Worm (Caenorhabditis elegans): ENCODE data around the gene F56C3.1.

F56C3.1 gene

DNA sequence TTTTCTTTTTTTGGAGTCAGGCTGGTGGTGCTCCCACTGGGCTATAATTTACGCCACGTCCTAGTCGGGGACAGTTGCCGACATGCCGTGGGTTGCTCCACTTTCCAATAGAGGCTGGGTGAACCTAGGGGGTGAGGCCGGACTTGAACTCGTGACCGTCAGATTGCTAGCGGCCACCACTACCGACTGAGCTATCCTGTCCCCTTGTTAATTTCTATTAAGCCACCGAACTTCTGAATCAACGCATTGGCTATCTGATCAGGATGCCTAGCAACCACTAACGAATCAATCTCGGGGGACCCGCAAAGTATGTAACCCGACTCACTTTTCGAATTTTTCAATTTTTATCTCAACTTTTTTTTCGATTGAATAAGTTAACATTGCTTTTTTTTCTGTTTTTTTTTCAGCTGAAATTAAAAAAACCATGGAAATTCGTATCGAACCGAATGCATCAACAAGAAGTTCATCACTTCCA is at the start of gene F56C3.1:
F56C3.1 (plus strand) TSS at position 425 of the 475 bp plus-strand sequence.
- no peak for TF ChIP-seq mab-5 (tag; optimal IDR thresholded peaks at IDR 0.05)
- no peak for TF ChIP-seq nhr-10 (tag; optimal IDR thresholded peaks at IDR 0.05)
- no peak for TF ChIP-seq nhr-129 (tag; optimal IDR thresholded peaks at IDR 0.05)
- no peak for TF ChIP-seq ztf-4 (tag; optimal IDR thresholded peaks at IDR 0.05)
- TF ChIP-seq snpc-4 (tag; optimal IDR thresholded peaks at IDR 0.05) = no peak
- no peak for TF ChIP-seq dmd-4 (tag; optimal IDR thresholded peaks at IDR 0.05)
- no peak for TF ChIP-seq lin-13 (GFP tag; optimal IDR thresholded peaks at IDR 0.05)
- no peak for TF ChIP-seq gmeb-1 (tag; optimal IDR thresholded peaks at IDR 0.05)
- TF ChIP-seq nhr-25 (tag; optimal IDR thresholded peaks at IDR 0.05) = no peak
- TF ChIP-seq ceh-16 (tag; optimal IDR thresholded peaks at IDR 0.05) = no peak
- TF ChIP-seq nhr-12 (tag; optimal IDR thresholded peaks at IDR 0.05) = no peak
- no peak for TF ChIP-seq mbf-1 (tag; optimal IDR thresholded peaks at IDR 0.05)
- no peak for TF ChIP-seq zag-1 (tag; optimal IDR thresholded peaks at IDR 0.05)
- no peak for TF ChIP-seq sma-3 (GFP tag; optimal IDR thresholded peaks at IDR 0.05)

DNA sequence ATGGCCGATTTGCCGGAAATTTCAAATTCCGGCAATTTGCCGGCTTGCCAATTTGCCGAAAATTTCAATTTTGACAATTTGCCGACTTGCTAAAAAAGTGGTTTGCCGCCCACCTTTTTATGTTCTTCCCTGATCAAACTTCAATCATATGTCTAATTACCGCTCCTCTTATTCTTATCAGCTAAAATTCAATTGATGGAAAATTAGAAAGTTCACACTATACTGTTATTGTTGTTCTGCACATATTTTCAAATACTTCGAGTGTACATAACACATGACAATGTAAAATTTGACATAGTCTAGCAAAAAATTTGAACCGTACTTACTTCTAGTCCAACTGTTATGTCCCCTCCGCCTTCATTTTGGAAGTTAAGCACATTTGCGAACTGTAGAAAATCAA is 49.3 kb upstream of the F56C3.1 start:
- TF ChIP-seq ztf-1 (GFP tag; conservative IDR thresholded peaks at IDR 0.05) (no peak), zag-1 (tag; optimal IDR thresholded peaks at IDR 0.05) (no peak), skn-1 (tag; optimal IDR thresholded peaks at IDR 0.05) (no peak), ceh-82 (tag; optimal IDR thresholded peaks at IDR 0.05) (no peak), sma-3 (GFP tag; optimal IDR thresholded peaks at IDR 0.05) (no peak), lsy-2 (tag; optimal IDR thresholded peaks at IDR 0.05) (no peak), mdl-1 (tag; optimal IDR thresholded peaks at IDR 0.05) (no peak), elt-3 (tag; optimal IDR thresholded peaks at IDR 0.05) (no peak), blmp-1 (tag; optimal IDR thresholded peaks at IDR 0.05; ENCODE audit: insufficient read depth) (no peak), lin-13 (GFP tag; optimal IDR thresholded peaks at IDR 0.05) (no peak), egl-27 (tag; optimal IDR thresholded peaks at IDR 0.05) (no peak), nhr-10 (tag; optimal IDR thresholded peaks at IDR 0.05) (no peak), sem-4 (tag; optimal IDR thresholded peaks at IDR 0.05) (no peak), nhr-237 (tag; optimal IDR thresholded peaks at IDR 0.05) (no peak), nhr-12 (tag; optimal IDR thresholded peaks at IDR 0.05) (no peak), C34F6.9 (tag; optimal IDR thresholded peaks at IDR 0.05) (no peak), lin-39 (tag; optimal IDR thresholded peaks at IDR 0.05) (no peak), ZK546.5 (tag; optimal IDR thresholded peaks at IDR 0.05) (no peak), nhr-21 (tag; optimal IDR thresholded peaks at IDR 0.05) (no peak), fos-1 (tag; optimal IDR thresholded peaks at IDR 0.05) (no peak)

DNA sequence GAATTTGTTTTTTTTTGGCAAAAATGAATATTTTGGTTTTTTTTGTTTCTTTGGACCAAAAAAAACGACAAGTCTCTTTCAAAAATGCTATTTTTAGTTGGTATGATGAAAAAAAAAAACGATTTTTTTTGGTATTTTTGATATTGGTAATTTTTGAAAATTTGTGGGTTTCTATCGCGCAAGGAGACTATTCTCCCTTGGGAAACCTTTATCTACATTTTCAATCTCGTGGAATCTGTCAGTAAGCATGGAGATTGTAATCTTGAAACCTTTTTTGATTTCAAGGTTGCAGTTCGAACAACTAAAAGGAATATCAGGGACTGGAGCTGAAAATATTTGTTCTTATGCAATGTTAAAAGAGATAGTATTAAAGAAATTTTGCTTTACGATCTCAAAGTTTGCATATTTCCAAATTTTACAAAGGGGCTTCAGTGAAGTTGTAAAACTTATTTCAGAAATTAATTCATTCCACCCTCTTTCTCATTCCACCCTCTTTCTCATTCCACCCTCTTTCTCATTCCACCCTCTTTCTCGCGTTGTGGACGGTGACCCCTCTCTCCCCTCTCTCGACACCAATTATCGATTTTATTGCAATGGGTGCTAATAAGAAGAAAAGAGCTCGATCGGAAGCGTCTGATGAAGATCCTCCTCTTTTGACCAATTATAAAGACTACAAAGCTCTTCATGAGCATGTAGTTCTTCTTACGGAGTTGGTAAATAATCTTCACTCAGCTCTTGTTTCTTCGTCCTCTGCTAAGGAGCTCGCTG is 48.0 kb upstream of the F56C3.1 start:
- TF ChIP-seq lin-13 (GFP tag; optimal IDR thresholded peaks at IDR 0.05) = peak; percentile 17
- TF ChIP-seq zag-1 (tag; optimal IDR thresholded peaks at IDR 0.05) = no peak
- TF ChIP-seq ztf-11 (tag; optimal IDR thresholded peaks at IDR 0.05) = no peak
- peak; percentile 22 to 37 for TF ChIP-seq lsy-2 (tag; optimal IDR thresholded peaks at IDR 0.05)
- peak; percentile 27 for TF ChIP-seq gmeb-1 (tag; optimal IDR thresholded peaks at IDR 0.05)
- no peak for TF ChIP-seq sem-4 (tag; optimal IDR thresholded peaks at IDR 0.05)
- TF ChIP-seq unc-55 (GFP tag; optimal IDR thresholded peaks at IDR 0.05) = peak; percentile 15
- peak; percentile 29 for TF ChIP-seq nhr-25 (tag; optimal IDR thresholded peaks at IDR 0.05)
- no peak for TF ChIP-seq fos-1 (tag; optimal IDR thresholded peaks at IDR 0.05)
- TF ChIP-seq nhr-129 (tag; optimal IDR thresholded peaks at IDR 0.05) = peak; percentile 17
- TF ChIP-seq sma-3 (GFP tag; optimal IDR thresholded peaks at IDR 0.05) = peak; percentile 13
- TF ChIP-seq F13H6.1 (tag; optimal IDR thresholded peaks at IDR 0.05) = peak; percentile 21
- no peak for TF ChIP-seq Y55F3AM.14 (GFP tag; optimal IDR thresholded peaks at IDR 0.05)
- TF ChIP-seq crh-2 (tag; optimal IDR thresholded peaks at IDR 0.05) = peak; percentile 46
- TF ChIP-seq C34F6.9 (tag; optimal IDR thresholded peaks at IDR 0.05) = peak; percentile 38

DNA sequence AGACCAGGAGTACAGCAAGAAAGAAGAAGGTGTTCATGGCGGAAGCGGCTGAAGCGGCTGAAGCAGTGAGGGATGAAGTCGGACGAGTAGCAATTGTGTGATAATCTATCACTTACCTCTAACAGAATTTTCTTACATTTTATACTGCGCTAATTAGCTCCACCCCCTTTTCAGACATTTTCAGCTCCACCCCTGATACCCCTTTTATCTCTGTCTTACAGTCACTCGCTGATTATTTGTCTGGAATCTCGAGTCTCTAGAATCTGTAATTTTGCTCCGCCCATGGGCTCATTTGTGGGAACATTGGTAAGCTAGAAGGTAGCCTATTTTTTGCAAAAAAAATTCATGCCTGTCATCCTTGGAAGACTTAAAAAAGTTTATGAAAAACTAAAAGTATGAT is 42.8 kb upstream of the F56C3.1 start, which contains the start of gene ins-39:
ins-39 (minus strand) TSS at position 101 of the 400 bp plus-strand sequence.
- TF ChIP-seq unc-55 (GFP tag; optimal IDR thresholded peaks at IDR 0.05) (no peak), Y55F3AM.14 (GFP tag; optimal IDR thresholded peaks at IDR 0.05) (no peak), ceh-82 (tag; optimal IDR thresholded peaks at IDR 0.05) (no peak), sma-3 (GFP tag; optimal IDR thresholded peaks at IDR 0.05) (no peak)
